Worm (Caenorhabditis elegans): ENCODE data around the gene mrpl-53.

ce11 chrII:9625930-9626329 lies 28.5 kb downstream of the mrpl-53 start:
- TF ChIP-seq cog-1 (tag; optimal IDR thresholded peaks at IDR 0.05), result no peak
- no peak for TF ChIP-seq klf-2 (GFP tag; conservative IDR thresholded peaks at IDR 0.05)
- no peak for TF ChIP-seq ref-1 (GFP tag; conservative IDR thresholded peaks at IDR 0.05)
